Worm (Caenorhabditis elegans) whole organism, L4 larva: ENCODE measurements around the gene F46G10.1.

Experiments used
- F10B5.3 ChIP-seq: sonication (generic microtip); optimal IDR thresholded peaks from 2 replicates; lab custom pipeline; 2016; ENCODE audit warnings: mild to moderate bottlenecking, missing genetic modification characterization, missing compliant biosample characterization
- F26F4.8 ChIP-seq: fragments of 200-800 bp; sonication (Bioruptor generic); conservative IDR thresholded peaks from 2 replicates; pipeline ENCODE4 v1.3.6; 2022; ENCODE audit warnings: missing genetic modification characterization, missing compliant biosample characterization
- F49E8.2 ChIP-seq: sonication (generic microtip); optimal IDR thresholded peaks from 2 replicates; lab custom pipeline; 2016; ENCODE audit warnings: missing compliant biosample characterization, mild to moderate bottlenecking, missing genetic modification characterization, borderline replicate concordance
- T20F7.1 ChIP-seq: fragments of 200-800 bp; sonication (Bioruptor generic); optimal IDR thresholded peaks from 2 replicates; lab custom pipeline; 2018; ENCODE audit warnings: mild to moderate bottlenecking, missing genetic modification characterization, missing compliant biosample characterization
- Y105C5A.15 ChIP-seq: fragments of 200-800 bp; sonication (Bioruptor generic); IDR thresholded peaks from 2 replicates; pipeline ENCODE4 v1.3.6; 2022; ENCODE audit warnings: missing genetic modification characterization, missing compliant biosample characterization
- Y48G9A.11 ChIP-seq: fragments of 200-800 bp; sonication (Bioruptor generic); IDR thresholded peaks from 2 replicates; pipeline ENCODE4 v1.3.6; 2022; ENCODE audit warnings: missing genetic modification reagents, missing genetic modification characterization, missing compliant biosample characterization
- Y5F2A.4 ChIP-seq: fragments of 200-800 bp; sonication (Bioruptor generic); optimal IDR thresholded peaks from 2 replicates; lab custom pipeline; 2018; ENCODE audit warnings: mild to moderate bottlenecking, missing genetic modification characterization, missing compliant biosample characterization
- aha-1 ChIP-seq: fragments of 150-350 bp; peaks from one replicate; lab custom pipeline; 2014; ENCODE audit warnings: missing biosample characterization, missing genetic modification characterization
- aly-2 ChIP-seq: sonication (generic microtip); optimal IDR thresholded peaks from 2 replicates; lab custom pipeline; 2018; ENCODE audit warnings: missing biosample characterization, missing genetic modification characterization
- ama-1 ChIP-seq: fragments of 150-350 bp; optimal IDR thresholded peaks from 2 replicates; lab custom pipeline; 2014; ENCODE audit warnings: inconsistent platforms, mixed read lengths
- ceh-32 ChIP-seq: sonication (generic microtip); optimal IDR thresholded peaks from 2 replicates; lab custom pipeline; 2016; ENCODE audit warnings: mild to moderate bottlenecking, missing genetic modification characterization, missing compliant biosample characterization; ENCODE audit not compliant: poor library complexity
- ceh-62 ChIP-seq: sonication (generic microtip); optimal IDR thresholded peaks from 2 replicates; lab custom pipeline; 2017; ENCODE audit warnings: missing biosample characterization, missing genetic modification characterization
- cey-2 ChIP-seq: sonication (generic microtip); optimal IDR thresholded peaks from 3 replicates; lab custom pipeline; 2017; ENCODE audit warnings: missing genetic modification characterization, mild to moderate bottlenecking, missing compliant biosample characterization, antibody characterized with exemption, borderline replicate concordance; ENCODE audit not compliant: insufficient read depth
- daf-16 ChIP-seq, 3 experiments: sonication (generic microtip); optimal IDR thresholded peaks; 2 replicates each; lab custom pipeline; 2016 to 2017; ENCODE audit warnings: missing genetic modification characterization in 3 of 3, missing genetic modification reagents in 3 of 3, mild to moderate bottlenecking in 2 of 3, missing compliant biosample characterization in 2 of 3, missing biosample characterization in 1 of 3, moderate library complexity in 1 of 3
- daf-19 ChIP-seq: fragments of 200-800 bp; sonication (Bioruptor generic); conservative IDR thresholded peaks from 2 replicates; pipeline ENCODE4 v1.3.6; 2022; ENCODE audit warnings: missing genetic modification characterization, missing compliant biosample characterization
- dmd-6 ChIP-seq: fragments of 200-800 bp; sonication (Bioruptor generic); IDR thresholded peaks from 2 replicates; pipeline ENCODE4 v1.3.6; 2022; ENCODE audit warnings: missing genetic modification reagents, missing genetic modification characterization, missing compliant biosample characterization
- dmd-8 ChIP-seq: fragments of 200-800 bp; sonication (Bioruptor generic); IDR thresholded peaks from 2 replicates; pipeline ENCODE4 v1.3.6; 2022; ENCODE audit warnings: missing genetic modification characterization, missing compliant biosample characterization
- dve-1 ChIP-seq: sonication (generic microtip); optimal IDR thresholded peaks from 2 replicates; lab custom pipeline; 2017; ENCODE audit warnings: antibody characterized with exemption, mild to moderate bottlenecking, missing genetic modification characterization, missing compliant biosample characterization; ENCODE audit not compliant: insufficient read depth
- egl-43 ChIP-seq: fragments of 200-800 bp; sonication (Bioruptor generic); IDR thresholded peaks from 2 replicates; pipeline ENCODE4 v1.3.6; 2022; ENCODE audit warnings: missing genetic modification reagents, missing genetic modification characterization, missing compliant biosample characterization
- fkh-10 ChIP-seq: fragments of 150-350 bp; optimal IDR thresholded peaks from 2 replicates; lab custom pipeline; 2014; ENCODE audit warnings: missing biosample characterization, missing genetic modification reagents, missing genetic modification characterization
- hlh-11 ChIP-seq: fragments of 200-800 bp; sonication (Bioruptor generic); optimal IDR thresholded peaks from 2 replicates; lab custom pipeline; 2018; ENCODE audit warnings: mild to moderate bottlenecking, missing genetic modification characterization, missing compliant biosample characterization
- hlh-30 ChIP-seq: sonication (generic microtip); optimal IDR thresholded peaks from 2 replicates; lab custom pipeline; 2017; ENCODE audit warnings: antibody characterized with exemption, mild to moderate bottlenecking, missing genetic modification characterization, missing compliant biosample characterization; ENCODE audit not compliant: insufficient read depth
- jun-1 ChIP-seq: fragments of 150-350 bp; optimal IDR thresholded peaks from 2 replicates; lab custom pipeline; 2014; ENCODE audit warnings: missing biosample characterization, missing genetic modification reagents, missing genetic modification characterization
- lim-7 ChIP-seq: fragments of 200-800 bp; sonication (Bioruptor generic); IDR thresholded peaks from 2 replicates; pipeline ENCODE4 v1.3.6; 2022; ENCODE audit warnings: missing genetic modification characterization, missing compliant biosample characterization
- lir-3 ChIP-seq: sonication (generic microtip); optimal IDR thresholded peaks from 2 replicates; lab custom pipeline; 2016; ENCODE audit warnings: mild to moderate bottlenecking, missing genetic modification characterization, missing compliant biosample characterization
- madf-5 ChIP-seq, 2 experiments: fragments of 200-800 bp; sonication (Bioruptor generic); IDR thresholded peaks; 2 replicates each; pipeline ENCODE4 v1.3.6; 2022; ENCODE audit warnings: missing compliant biosample characterization in 2 of 2, missing genetic modification characterization in 2 of 2
- nhr-102 ChIP-seq: sonication (generic microtip); optimal IDR thresholded peaks from 2 replicates; lab custom pipeline; 2016; ENCODE audit warnings: mild to moderate bottlenecking, missing genetic modification characterization, moderate library complexity, missing compliant biosample characterization
- nhr-11 ChIP-seq: fragments of 150-350 bp; optimal IDR thresholded peaks from 2 replicates; lab custom pipeline; 2014; ENCODE audit warnings: missing biosample characterization, missing genetic modification characterization
- nhr-111 ChIP-seq: fragments of 200-800 bp; sonication (Bioruptor generic); optimal IDR thresholded peaks from 2 replicates; lab custom pipeline; 2018; ENCODE audit warnings: mild to moderate bottlenecking, missing genetic modification characterization, missing compliant biosample characterization
- nhr-28 ChIP-seq: fragments of 150-350 bp; optimal IDR thresholded peaks from 2 replicates; lab custom pipeline; 2014; ENCODE audit warnings: missing biosample characterization, missing genetic modification characterization
- nhr-41 ChIP-seq: fragments of 200-800 bp; sonication (Bioruptor generic); IDR thresholded peaks from 2 replicates; pipeline ENCODE4 v1.3.6; 2022; ENCODE audit warnings: missing genetic modification reagents, missing genetic modification characterization, missing compliant biosample characterization
- nhr-48 ChIP-seq: sonication (generic microtip); optimal IDR thresholded peaks from 2 replicates; lab custom pipeline; 2016; ENCODE audit warnings: mild to moderate bottlenecking, missing genetic modification characterization, missing compliant biosample characterization
- pqm-1 ChIP-seq: sonication (generic microtip); optimal IDR thresholded peaks from 2 replicates; lab custom pipeline; 2017; ENCODE audit warnings: missing biosample characterization, missing genetic modification characterization
- rbr-2 ChIP-seq: sonication (generic microtip); optimal IDR thresholded peaks from 2 replicates; lab custom pipeline; 2016; ENCODE audit warnings: missing genotype, missing genetic modification characterization, missing compliant biosample characterization
- saeg-2 ChIP-seq: fragments of 200-800 bp; sonication (Bioruptor generic); IDR thresholded peaks from 2 replicates; pipeline ENCODE4 v1.3.6; 2022; ENCODE audit warnings: missing genetic modification reagents, missing genetic modification characterization, missing compliant biosample characterization
- sdz-12 ChIP-seq: fragments of 200-800 bp; sonication (Bioruptor generic); optimal IDR thresholded peaks from 2 replicates; lab custom pipeline; 2018; ENCODE audit warnings: mild to moderate bottlenecking, missing genetic modification characterization, missing compliant biosample characterization
- set-16 ChIP-seq: fragments of 200-800 bp; sonication (Bioruptor generic); IDR thresholded peaks from 2 replicates; pipeline ENCODE4 v1.3.6; 2022; ENCODE audit warnings: missing genetic modification reagents, missing genetic modification characterization, missing compliant biosample characterization
- snpc-1.2 ChIP-seq: fragments of 200-800 bp; sonication (Bioruptor generic); IDR thresholded peaks from 2 replicates; pipeline ENCODE4 v1.3.6; 2022; ENCODE audit warnings: missing genetic modification reagents, missing genetic modification characterization, missing compliant biosample characterization
- snpc-4 ChIP-seq: fragments of 150-350 bp; optimal IDR thresholded peaks from 2 replicates; lab custom pipeline; 2014; ENCODE audit warnings: missing biosample characterization, missing genetic modification characterization
- spr-1 ChIP-seq: sonication (generic microtip); optimal IDR thresholded peaks from 2 replicates; lab custom pipeline; 2016; ENCODE audit warnings: mild to moderate bottlenecking, missing genetic modification characterization, missing compliant biosample characterization
- spr-3 ChIP-seq: fragments of 200-800 bp; sonication (Bioruptor generic); optimal IDR thresholded peaks from 2 replicates; lab custom pipeline; 2018; ENCODE audit warnings: mild to moderate bottlenecking, missing genetic modification characterization, missing compliant biosample characterization
- tag-97 ChIP-seq: fragments of 200-800 bp; sonication (Bioruptor generic); IDR thresholded peaks from 2 replicates; pipeline ENCODE4 v1.3.6; 2022; ENCODE audit warnings: missing genetic modification characterization, missing compliant biosample characterization
- tra-1 ChIP-seq: fragments of 200-800 bp; sonication (Bioruptor generic); IDR thresholded peaks from 2 replicates; pipeline ENCODE4 v1.3.6; 2022; ENCODE audit warnings: missing genetic modification reagents, missing genetic modification characterization, missing compliant biosample characterization
- unc-130 ChIP-seq: sonication (generic microtip); optimal IDR thresholded peaks from 2 replicates; lab custom pipeline; 2016; ENCODE audit warnings: missing genetic modification reagents, missing genetic modification characterization, missing compliant biosample characterization
- zag-1 ChIP-seq: fragments of 150-350 bp; optimal IDR thresholded peaks from 2 replicates; lab custom pipeline; 2014; ENCODE audit warnings: missing biosample characterization, missing genetic modification characterization
- zfp-3 ChIP-seq: fragments of 200-800 bp; sonication (Bioruptor generic); conservative IDR thresholded peaks from 2 replicates; pipeline ENCODE4 v1.3.6; 2022; ENCODE audit warnings: missing genetic modification reagents, missing genetic modification characterization, missing compliant biosample characterization

Gene F46G10.1

DNA sequence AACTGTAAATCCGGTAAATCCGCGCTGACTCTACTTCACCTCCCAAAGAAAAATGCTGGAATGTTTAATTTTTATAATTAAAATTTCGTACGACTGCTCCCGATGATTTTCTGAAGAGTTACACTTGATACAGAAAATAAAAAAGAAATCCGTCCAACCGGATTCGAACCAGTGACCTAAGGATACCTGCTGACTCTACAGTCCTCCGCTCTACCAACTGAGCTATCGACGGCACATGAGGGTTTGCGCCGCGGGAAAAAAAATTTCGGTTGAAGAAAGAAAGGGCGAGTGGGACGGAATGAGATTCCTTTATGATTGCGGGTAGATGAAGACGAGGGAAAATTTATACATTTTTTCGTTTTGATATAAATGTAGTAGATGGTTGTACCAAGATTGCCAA is 26.9 kb downstream of the F46G10.1 start (continued):
- TF ChIP-seq jun-1 (tag; lab: Kevin White, UChicago) = no peak

DNA sequence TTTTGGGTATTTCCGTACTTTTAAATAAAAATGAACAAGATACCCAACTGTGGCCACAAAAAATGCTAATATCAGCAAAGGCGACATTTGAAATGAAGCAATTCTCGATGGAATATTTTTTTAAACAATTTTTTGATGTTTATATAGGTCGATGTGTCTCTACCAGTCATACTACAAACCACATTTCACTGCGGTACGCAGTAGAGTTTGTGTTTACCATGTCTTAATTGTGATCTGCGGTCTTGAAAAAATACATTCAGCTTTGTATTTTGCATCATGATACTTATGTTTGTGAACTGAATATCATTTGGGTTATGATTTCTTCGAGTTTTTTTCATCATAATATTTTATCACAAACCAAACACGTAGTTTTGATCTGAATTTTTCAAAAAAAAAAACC is 27.5 kb downstream of the F46G10.1 start, which contains the start of gene cyp-14A4:
TSS of gene cyp-14A4 (minus strand) at position 107 of the 400 bp plus-strand sequence.
- no peak for TF ChIP-seq daf-16 (GFP tag; optimal IDR thresholded peaks at IDR 0.05; lab: Kevin White, UChicago)
- TF ChIP-seq daf-16 (tag; optimal IDR thresholded peaks at IDR 0.05; lab: Kevin White, UChicago) = peak; percentile 91
- TF ChIP-seq nhr-28 (tag; lab: Kevin White, UChicago) = peak; percentile 38
- no peak for TF ChIP-seq spr-3 (GFP tag; lab: Kevin White, UChicago)
- TF ChIP-seq, all 104 proteins: peak for 2

DNA sequence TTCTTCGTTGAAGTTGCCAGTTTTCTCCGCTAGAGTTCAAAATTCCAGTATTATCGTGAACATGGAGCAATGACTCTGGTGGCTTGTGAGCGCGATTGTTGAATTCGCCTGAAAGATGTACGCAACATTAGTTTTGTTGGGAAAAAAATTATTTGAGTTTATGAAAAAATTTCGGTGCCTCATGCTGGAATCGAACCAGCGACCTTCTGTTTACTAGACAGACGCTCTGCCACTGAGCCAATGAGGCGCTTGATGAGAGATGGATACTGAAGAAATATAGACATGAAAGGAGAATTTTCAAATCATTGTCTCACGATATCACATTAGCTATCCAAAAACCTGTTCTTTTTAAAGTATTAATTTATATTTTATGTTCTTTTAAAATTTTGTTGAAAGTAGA is 28.1 kb downstream of the F46G10.1 start:
- TF ChIP-seq snpc-1.2 (GFP tag; lab: Robert Waterston, UW) = no peak
- peak; percentile 28 for TF ChIP-seq F49E8.2 (tag; lab: Kevin White, UChicago)
- TF ChIP-seq nhr-102 (tag; lab: Kevin White, UChicago) = peak; percentile 29
- TF ChIP-seq T20F7.1 = no peak
- TF ChIP-seq set-16 (GFP tag; lab: Robert Waterston, UW) = no peak
- peak; percentile 87 for TF ChIP-seq dmd-8
- no peak for TF ChIP-seq hlh-11 (tag; lab: Kevin White, UChicago)
- peak; percentile 85 for TF ChIP-seq egl-43
- TF ChIP-seq nhr-48 (tag; lab: Kevin White, UChicago) = peak; percentile 33
- TF ChIP-seq fkh-10 (GFP tag; lab: Kevin White, UChicago) = no peak
- peak; percentile 65 for TF ChIP-seq nhr-111
- 0 out of 4 replicates have a peak, but pooled peaks of 1 of the 2 experiments have one; percentile 55 for TF ChIP-seq madf-5 (GFP tag; IDR thresholded peaks at IDR 0.05; lab: Robert Waterston, UW)
- TF ChIP-seq sdz-12 (GFP tag; lab: Kevin White, UChicago) = no peak
- TF ChIP-seq nhr-41 (GFP tag; lab: Robert Waterston, UW) = peak; percentile 64; the same call in 1 of the 2 replicates
- no peak for TF ChIP-seq tag-97 (GFP tag; lab: Robert Waterston, UW)
- TF ChIP-seq tra-1 (GFP tag; lab: Robert Waterston, UW) = peak; percentile 71
- TF ChIP-seq aly-2 (tag; lab: Kevin White, UChicago) = no peak
- no peak for TF ChIP-seq ceh-32
- peak; percentile 44; the same call in 1 of the 2 replicates for TF ChIP-seq Y48G9A.11
- TF ChIP-seq F26F4.8 (GFP tag; lab: Robert Waterston, UW) = peak; percentile 78
- TF ChIP-seq cey-2 (tag; lab: Kevin White, UChicago) = no peak
- no peak for TF ChIP-seq zag-1
- TF ChIP-seq spr-1 (tag; lab: Kevin White, UChicago) = peak; percentile 21
- TF ChIP-seq daf-16 (GFP tag; optimal IDR thresholded peaks at IDR 0.05; lab: Kevin White, UChicago) = peak; percentile 27 to 82
- peak; percentile 83 for TF ChIP-seq daf-16 (tag; optimal IDR thresholded peaks at IDR 0.05; lab: Kevin White, UChicago)
- peak; percentile 19 for TF ChIP-seq unc-130 (GFP tag; lab: Kevin White, UChicago)
- no peak for TF ChIP-seq snpc-4 (tag; lab: Kevin White, UChicago)
- no peak for TF ChIP-seq Y105C5A.15 (GFP tag; lab: Robert Waterston, UW)
- TF ChIP-seq saeg-2 = 0 out of 2 replicates have a peak, but pooled peaks have one; percentile 30
- peak; percentile 90 for TF ChIP-seq lim-7 (GFP tag; lab: Robert Waterston, UW)
- TF ChIP-seq aha-1 (tag; lab: Kevin White, UChicago) = no peak
- no peak for TF ChIP-seq ceh-62 (tag; lab: Kevin White, UChicago)
- peak; percentile 28 for TF ChIP-seq Y5F2A.4 (GFP tag; lab: Kevin White, UChicago)
- TF ChIP-seq F10B5.3 (tag; lab: Kevin White, UChicago) = no peak
- peak; percentile 59 for TF ChIP-seq lir-3 (tag; lab: Kevin White, UChicago)
- no peak for TF ChIP-seq pqm-1 (tag; lab: Kevin White, UChicago)
- TF ChIP-seq dmd-6 (GFP tag; lab: Robert Waterston, UW) = peak; percentile 23; the same call in 1 of the 2 replicates
- TF ChIP-seq ama-1 (lab: Kevin White, UChicago) = no peak
- TF ChIP-seq rbr-2 = no peak
- 0 out of 2 replicates have a peak, but pooled peaks have one; percentile 12 for TF ChIP-seq zfp-3 (GFP tag; lab: Robert Waterston, UW)
- no peak for TF ChIP-seq daf-19 (GFP tag; lab: Robert Waterston, UW)
- TF ChIP-seq spr-3 (GFP tag; lab: Kevin White, UChicago) = peak; percentile 39
- no peak for TF ChIP-seq hlh-30 (tag; lab: Kevin White, UChicago)
- TF ChIP-seq dve-1 (tag; lab: Kevin White, UChicago) = no peak
- TF ChIP-seq nhr-11 = no peak
